Fruit fly (Drosophila melanogaster): ENCODE results near the gene VAChT.

Gene VAChT

DNA sequence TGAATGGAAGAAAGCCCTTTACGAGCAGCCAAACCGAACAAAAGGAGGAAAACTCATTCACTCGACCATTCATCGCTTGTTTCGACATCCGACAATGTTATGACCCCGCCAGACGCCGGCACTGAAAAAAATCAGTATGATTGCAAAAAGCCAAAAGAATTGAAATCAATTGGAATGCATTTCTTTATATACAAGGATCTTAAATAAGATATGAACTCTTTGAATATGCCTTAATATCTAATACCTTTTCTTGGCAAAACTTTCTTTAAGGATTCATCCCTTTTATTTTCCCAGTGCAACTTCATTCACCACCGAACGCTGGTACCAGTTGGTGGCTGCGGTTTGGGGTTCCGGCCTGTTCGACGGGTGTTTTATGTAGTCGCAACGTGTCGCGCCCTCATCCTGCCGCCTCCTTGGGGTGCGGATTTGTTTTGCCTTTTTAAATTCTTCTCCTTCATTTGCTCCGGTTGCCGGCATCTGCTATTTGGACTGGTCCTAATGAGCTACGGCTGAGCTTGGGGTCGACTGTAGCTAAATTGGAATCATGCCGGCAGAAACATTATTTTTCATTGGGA, 14.6 kb downstream of the VAChT start (continued):
- TF ChIP-seq Bdp1 (GFP tag; optimal IDR thresholded peaks at IDR 0.05): peak; percentile 65
- no peak for TF ChIP-seq CG7271 (tag; optimal IDR thresholded peaks at IDR 0.05)
- peak; percentile 56 for TF ChIP-seq en (GFP tag; optimal IDR thresholded peaks at IDR 0.05)
- peak; percentile 31 for TF ChIP-seq Spps (tag; optimal IDR thresholded peaks at IDR 0.05)
- peak; percentile 70 for TF ChIP-seq CG9437 (GFP tag; optimal IDR thresholded peaks at IDR 0.05)
- peak; percentile 76 for TF ChIP-seq twi (tag; optimal IDR thresholded peaks at IDR 0.05)
- TF ChIP-seq sisA (GFP tag; IDR thresholded peaks at IDR 0.05): peak; percentile 84
- TF ChIP-seq lab (GFP tag; optimal IDR thresholded peaks at IDR 0.05): peak; percentile 96
- peak; percentile 72 for TF ChIP-seq CG7372 (GFP tag; IDR thresholded peaks at IDR 0.05)
- peak in 1 of 2 experiments; percentile 18 for TF ChIP-seq crp (GFP tag; optimal IDR thresholded peaks at IDR 0.05)
- peak; percentile 61 for TF ChIP-seq CG14050 (GFP tag; IDR thresholded peaks at IDR 0.05)
- no peak for TF ChIP-seq CG4854 (GFP tag; optimal IDR thresholded peaks at IDR 0.05)
- no peak for TF ChIP-seq Dip2 (GFP tag; IDR thresholded peaks at IDR 0.05)
- peak; percentile 82 for TF ChIP-seq ind (GFP tag; optimal IDR thresholded peaks at IDR 0.05)
- peak; percentile 74 for TF ChIP-seq CG14710 (tag; optimal IDR thresholded peaks at IDR 0.05)
- TF ChIP-seq Ssrp (tag; optimal IDR thresholded peaks at IDR 0.05): peak; percentile 77
- peak; percentile 66 for TF ChIP-seq CG11085 (GFP tag; IDR thresholded peaks at IDR 0.05)
- 0 out of 2 replicates have a peak, but pooled peaks have one; percentile 15 for TF ChIP-seq ham (GFP tag; IDR thresholded peaks at IDR 0.05)
- TF ChIP-seq CG15696 (tag; optimal IDR thresholded peaks at IDR 0.05): peak; percentile 59
- TF ChIP-seq CG13123 (GFP tag; optimal IDR thresholded peaks at IDR 0.05): peak; percentile 45
- no peak for TF ChIP-seq Dref (GFP tag; IDR thresholded peaks at IDR 0.05)
- TF ChIP-seq CG32532 (GFP tag; IDR thresholded peaks at IDR 0.05): peak; percentile 87
- peak; percentile 71 for TF ChIP-seq CG9609 (GFP tag; optimal IDR thresholded peaks at IDR 0.05)
- no peak for TF ChIP-seq YL-1 (GFP tag; optimal IDR thresholded peaks at IDR 0.05)
- peak; percentile 66 for TF ChIP-seq Deaf1 (tag; optimal IDR thresholded peaks at IDR 0.05)
- peak; percentile 83 for TF ChIP-seq CG13624 (GFP tag; optimal IDR thresholded peaks at IDR 0.05)
- no peak for TF ChIP-seq CkIIα-i1 (GFP tag; IDR thresholded peaks at IDR 0.05)
- TF ChIP-seq CG9797 (GFP tag; optimal IDR thresholded peaks at IDR 0.05): no peak
- TF ChIP-seq oc (tag; optimal IDR thresholded peaks at IDR 0.05): peak; percentile 78
- peak; percentile 90 for TF ChIP-seq CG17359 (tag; optimal IDR thresholded peaks at IDR 0.05)
- peak; percentile 84 for TF ChIP-seq NfI (GFP tag; optimal IDR thresholded peaks at IDR 0.05)
- peak; percentile 49 for TF ChIP-seq p53 (GFP tag; optimal IDR thresholded peaks at IDR 0.05)
- TF ChIP-seq ase (GFP tag; IDR thresholded peaks at IDR 0.05): peak; percentile 76; the same call in 2 of the 3 replicates
- no peak for TF ChIP-seq Dll (GFP tag; IDR thresholded peaks at IDR 0.05; ENCODE audit: partially characterized antibody)
- TF ChIP-seq z (GFP tag; IDR thresholded peaks at IDR 0.05): no peak
- TF ChIP-seq Nf-YC (tag; optimal IDR thresholded peaks at IDR 0.05): peak; percentile 76
- TF ChIP-seq Mes4 (GFP tag; optimal IDR thresholded peaks at IDR 0.05): peak; percentile 72
- peak; percentile 88 for TF ChIP-seq CG4328 (GFP tag; optimal IDR thresholded peaks at IDR 0.05)
- TF ChIP-seq bab2 (GFP tag; optimal IDR thresholded peaks at IDR 0.05): peak; percentile 88
- peak; percentile 32 for TF ChIP-seq CTCF (GFP tag; optimal IDR thresholded peaks at IDR 0.05)
- TF ChIP-seq hbn (GFP tag; IDR thresholded peaks at IDR 0.05; ENCODE audit: partially characterized antibody): no peak
- no peak for TF ChIP-seq CG34224 (GFP tag; IDR thresholded peaks at IDR 0.05; ENCODE audit: partially characterized antibody)
- TF ChIP-seq Fer2 (tag; optimal IDR thresholded peaks at IDR 0.05): peak; percentile 81
- TF ChIP-seq otp (GFP tag; IDR thresholded peaks at IDR 0.05): peak; percentile 63; the same call in 1 of the 3 replicates
- TF ChIP-seq D19B (GFP tag; optimal IDR thresholded peaks at IDR 0.05): peak; percentile 53
- peak; percentile 97 for TF ChIP-seq Med (GFP tag)
- TF ChIP-seq Hr39 (optimal IDR thresholded peaks at IDR 0.05): no peak
- TF ChIP-seq CG12104 (GFP tag; optimal IDR thresholded peaks at IDR 0.05): peak; percentile 70
- TF ChIP-seq Six4 (GFP tag; optimal IDR thresholded peaks at IDR 0.05): peak; percentile 68
- peak; percentile 25 for TF ChIP-seq CG14965 (GFP tag; optimal IDR thresholded peaks at IDR 0.05; ENCODE audit: borderline replicate concordance)
- TF ChIP-seq CG7963 (GFP tag; IDR thresholded peaks at IDR 0.05; ENCODE audit: partially characterized antibody): no peak

All from whole organism, embryonic.